Fruit fly (Drosophila melanogaster) whole organism, embryonic: Measurements from ENCODE around the gene CG10621.
A peak's percentile ranks its signal among the peaks of the same experiment; 100 is the strongest.

Experiments
- Asciz ChIP-seq: fragments of 200-800 bp; sonication (Bioruptor generic); optimal IDR thresholded peaks from 2 replicates; lab custom pipeline; 2017; ENCODE audit warnings: missing biosample characterization, mild to moderate bottlenecking, missing genetic modification characterization, missing genetic modification reagents
- BtbVII ChIP-seq: fragments of 200-800 bp; sonication (Bioruptor generic); optimal IDR thresholded peaks from 3 replicates; lab custom pipeline; 2017; ENCODE audit warnings: missing biosample characterization, mild to moderate bottlenecking, missing genetic modification characterization
- C15 ChIP-seq: fragments of 200-800 bp; sonication (Bioruptor generic); IDR thresholded peaks from 3 replicates; pipeline ENCODE4 v1.3.6; 2022; ENCODE audit warnings: missing biosample characterization, missing genetic modification characterization
- CG10147 ChIP-seq: fragments of 200-800 bp; sonication (Bioruptor generic); optimal IDR thresholded peaks from 2 replicates; lab custom pipeline; 2019; ENCODE audit warnings: missing biosample characterization, mild to moderate bottlenecking, missing genetic modification characterization, moderate library complexity
- CG10543 ChIP-seq: fragments of 200-800 bp; sonication (Bioruptor generic); optimal IDR thresholded peaks from 3 replicates; lab custom pipeline; 2017; ENCODE audit warnings: missing biosample characterization, mild to moderate bottlenecking, missing genetic modification characterization, moderate library complexity
- CG11695 ChIP-seq: fragments of 200-800 bp; sonication (Bioruptor generic); IDR thresholded peaks from 3 replicates; pipeline ENCODE4 v1.3.6; 2022; ENCODE audit warnings: missing biosample characterization, missing genetic modification characterization
- CG1233 ChIP-seq: fragments of 200-800 bp; sonication (Bioruptor generic); optimal IDR thresholded peaks from 4 replicates; lab custom pipeline; 2018; ENCODE audit warnings: missing biosample characterization, mild to moderate bottlenecking, missing genetic modification characterization
- CG12659 ChIP-seq: fragments of 200-800 bp; sonication (Bioruptor generic); optimal IDR thresholded peaks from 3 replicates; lab custom pipeline; 2017; ENCODE audit warnings: mild to moderate bottlenecking, missing biosample characterization, missing genetic modification reagents, missing genetic modification characterization
- CG13123 ChIP-seq: fragments of 200-800 bp; sonication (Bioruptor generic); optimal IDR thresholded peaks from 2 replicates; lab custom pipeline; 2016; ENCODE audit warnings: missing biosample characterization, missing genetic modification characterization
- CG14050 ChIP-seq: fragments of 200-800 bp; sonication (Bioruptor generic); IDR thresholded peaks from 3 replicates; pipeline ENCODE4 v1.3.6; 2022; ENCODE audit warnings: missing biosample characterization, missing genetic modification characterization
- CG14667 ChIP-seq: fragments of 200-800 bp; sonication (Bioruptor generic); IDR thresholded peaks from 2 replicates; pipeline ENCODE4 v1.3.6; 2022; ENCODE audit warnings: missing biosample characterization, missing genetic modification characterization
- CG18599 ChIP-seq: fragments of 200-800 bp; sonication (Bioruptor generic); optimal IDR thresholded peaks from 3 replicates; lab custom pipeline; 2017; ENCODE audit warnings: missing biosample characterization, missing genetic modification characterization, mild to moderate bottlenecking, moderate library complexity, missing genetic modification reagents
- CG2678 ChIP-seq: fragments of 200-800 bp; sonication (Bioruptor generic); optimal IDR thresholded peaks from 3 replicates; lab custom pipeline; 2019; ENCODE audit warnings: missing biosample characterization, mild to moderate bottlenecking, missing genetic modification characterization, moderate library complexity
- CG2875 ChIP-seq: fragments of 200-800 bp; sonication (Bioruptor generic); optimal IDR thresholded peaks from 2 replicates; lab custom pipeline; 2017; ENCODE audit warnings: missing biosample characterization, mild to moderate bottlenecking, missing genetic modification characterization, missing genetic modification reagents
- CG31441 ChIP-seq: fragments of 200-800 bp; sonication (Bioruptor generic); IDR thresholded peaks from 2 replicates; pipeline ENCODE4 v1.3.6; 2022; ENCODE audit warnings: missing biosample characterization, missing genetic modification characterization
- CG32532 ChIP-seq: fragments of 200-800 bp; sonication (Bioruptor generic); IDR thresholded peaks from 2 replicates; pipeline ENCODE4 v1.3.6; 2022; ENCODE audit warnings: missing biosample characterization, missing genetic modification characterization
- CG32767 ChIP-seq: fragments of 200-800 bp; sonication (Bioruptor generic); IDR thresholded peaks from 2 replicates; pipeline ENCODE4 v1.3.6; 2022; ENCODE audit warnings: missing biosample characterization, missing genetic modification characterization
- CG4424 ChIP-seq: fragments of 200-800 bp; sonication (Bioruptor generic); optimal IDR thresholded peaks from 3 replicates; lab custom pipeline; 2016; ENCODE audit warnings: missing biosample characterization, missing genetic modification characterization
- CG4617 ChIP-seq: fragments of 200-800 bp; sonication (Bioruptor generic); optimal IDR thresholded peaks from 3 replicates; lab custom pipeline; 2016; ENCODE audit warnings: missing biosample characterization, missing genetic modification characterization, borderline replicate concordance
- CG6272 ChIP-seq: fragments of 200-800 bp; sonication (Bioruptor generic); IDR thresholded peaks from 2 replicates; pipeline ENCODE4 v1.3.6; 2022; ENCODE audit warnings: missing biosample characterization, missing genetic modification characterization
- D19A ChIP-seq: fragments of 200-800 bp; optimal IDR thresholded peaks from 3 replicates; lab custom pipeline; 2019; ENCODE audit warnings: missing biosample characterization, mild to moderate bottlenecking, missing genetic modification characterization, moderate library complexity
- D19B ChIP-seq: fragments of 200-800 bp; sonication (Bioruptor generic); optimal IDR thresholded peaks from 2 replicates; lab custom pipeline; 2017; ENCODE audit warnings: missing biosample characterization, mild to moderate bottlenecking, missing genetic modification characterization
- GATAe ChIP-seq: fragments of 200-800 bp; sonication (Bioruptor generic); conservative IDR thresholded peaks from 2 replicates; pipeline ENCODE4 v1.3.6; 2022; ENCODE audit warnings: missing biosample characterization, missing genetic modification characterization
- HLH3B ChIP-seq: fragments of 200-800 bp; sonication (Bioruptor generic); IDR thresholded peaks from 2 replicates; pipeline ENCODE4 v1.3.6; 2022; ENCODE audit warnings: missing biosample characterization, missing genetic modification characterization
- Hey ChIP-seq: fragments of 200-800 bp; sonication (Bioruptor generic); optimal IDR thresholded peaks from 3 replicates; lab custom pipeline; 2018; ENCODE audit warnings: missing biosample characterization, mild to moderate bottlenecking, missing genetic modification characterization
- Kr ChIP-seq: fragments of 200-800 bp; sonication (Bioruptor generic); optimal IDR thresholded peaks from 2 replicates; lab custom pipeline; 2017; ENCODE audit warnings: missing biosample characterization, mild to moderate bottlenecking, missing genetic modification characterization
- Mrtf ChIP-seq: fragments of 200-800 bp; sonication (Bioruptor generic); IDR thresholded peaks from 3 replicates; pipeline ENCODE4 v1.3.6; 2022; ENCODE audit warnings: missing biosample characterization, missing genetic modification characterization
- PHDP ChIP-seq: fragments of 200-800 bp; sonication (Bioruptor generic); optimal IDR thresholded peaks from 3 replicates; lab custom pipeline; 2018; ENCODE audit warnings: missing biosample characterization, mild to moderate bottlenecking, missing genetic modification characterization, moderate library complexity
- ac ChIP-seq: fragments of 200-800 bp; sonication (Bioruptor generic); optimal IDR thresholded peaks from 3 replicates; lab custom pipeline; 2017; ENCODE audit warnings: missing biosample characterization, mild to moderate bottlenecking, missing genetic modification characterization
- al ChIP-seq: fragments of 200-800 bp; sonication (Bioruptor generic); IDR thresholded peaks from 2 replicates; pipeline ENCODE4 v1.3.6; 2022; ENCODE audit warnings: missing biosample characterization, missing genetic modification characterization
- cas ChIP-seq: fragments of 200-800 bp; sonication (Bioruptor generic); IDR thresholded peaks from 2 replicates; pipeline ENCODE4 v1.3.6; 2022; ENCODE audit warnings: missing biosample characterization, missing genetic modification characterization
- emc ChIP-seq: fragments of 200-800 bp; sonication (Bioruptor generic); optimal IDR thresholded peaks from 2 replicates; lab custom pipeline; 2016; ENCODE audit warnings: missing biosample characterization, missing genetic modification characterization
- esg ChIP-seq: fragments of 200-800 bp; sonication (Bioruptor generic); conservative IDR thresholded peaks from 2 replicates; pipeline ENCODE4 v1.3.6; 2022; ENCODE audit warnings: missing biosample characterization, missing genetic modification characterization
- exex ChIP-seq: fragments of 200-800 bp; sonication (Bioruptor generic); optimal IDR thresholded peaks from 4 replicates; lab custom pipeline; 2018; ENCODE audit warnings: missing biosample characterization, mild to moderate bottlenecking, missing genetic modification characterization, moderate library complexity
- fd64A ChIP-seq: fragments of 200-800 bp; sonication (Bioruptor generic); optimal IDR thresholded peaks from 3 replicates; lab custom pipeline; 2018; ENCODE audit warnings: missing biosample characterization, mild to moderate bottlenecking, missing genetic modification characterization
- gcm ChIP-seq: fragments of 200-800 bp; sonication (Bioruptor generic); optimal IDR thresholded peaks from 2 replicates; lab custom pipeline; 2019; ENCODE audit warnings: missing biosample characterization, mild to moderate bottlenecking, missing genetic modification characterization, moderate library complexity
- gro ChIP-seq: fragments of 200-800 bp; sonication (Bioruptor generic); optimal IDR thresholded peaks from 2 replicates; lab custom pipeline; 2016; ENCODE audit warnings: missing biosample characterization, missing genetic modification characterization
- jing ChIP-seq: fragments of 200-800 bp; sonication (Bioruptor generic); optimal IDR thresholded peaks from 2 replicates; lab custom pipeline; 2018; ENCODE audit warnings: missing biosample characterization, mild to moderate bottlenecking, missing genetic modification characterization
- ken ChIP-seq: fragments of 200-800 bp; sonication (Bioruptor generic); IDR thresholded peaks from 3 replicates; pipeline ENCODE4 v1.3.6; 2022; ENCODE audit warnings: missing biosample characterization, missing genetic modification characterization
- lab ChIP-seq: fragments of 200-800 bp; sonication (Bioruptor generic); optimal IDR thresholded peaks from 3 replicates; lab custom pipeline; 2017; ENCODE audit warnings: missing biosample characterization, missing genetic modification characterization, mild to moderate bottlenecking, moderate library complexity, missing genetic modification reagents
- lilli ChIP-seq: fragments of 200-800 bp; sonication (Bioruptor generic); optimal IDR thresholded peaks from 3 replicates; lab custom pipeline; 2016; ENCODE audit warnings: missing biosample characterization, missing genetic modification characterization
- nom ChIP-seq: fragments of 200-800 bp; sonication (Bioruptor generic); optimal IDR thresholded peaks from 2 replicates; lab custom pipeline; 2017; ENCODE audit warnings: missing biosample characterization, missing genetic modification characterization, mild to moderate bottlenecking, moderate library complexity, missing genetic modification reagents
- p53 ChIP-seq: fragments of 200-800 bp; sonication (Bioruptor generic); optimal IDR thresholded peaks from 2 replicates; lab custom pipeline; 2016; ENCODE audit warnings: missing biosample characterization, missing genetic modification characterization
- salm ChIP-seq: fragments of 200-800 bp; sonication (Bioruptor generic); optimal IDR thresholded peaks from 2 replicates; lab custom pipeline; 2018; ENCODE audit warnings: missing biosample characterization, mild to moderate bottlenecking, missing genetic modification characterization
- sc ChIP-seq, 3 experiments: fragments of >200 bp in 2 of 3; fragments of 200-800 bp in 1 of 3; sonication (Bioruptor generic) in 1 of 3; optimal IDR thresholded peaks; 2 replicates in 2 of 3; 3 replicates in 1 of 3; lab custom pipeline; 2017; ENCODE audit warnings: mild to moderate bottlenecking in 1 of 3, missing biosample characterization in 1 of 3, missing genetic modification characterization in 1 of 3, missing genetic modification reagents in 1 of 3
- slbo ChIP-seq: fragments of 200-800 bp; sonication (Bioruptor generic); IDR thresholded peaks from 2 replicates; pipeline ENCODE4 v1.3.6; 2022; ENCODE audit warnings: missing biosample characterization, missing genetic modification characterization
- sug ChIP-seq: fragments of 200-800 bp; optimal IDR thresholded peaks from 2 replicates; lab custom pipeline; 2019; ENCODE audit warnings: missing biosample characterization, mild to moderate bottlenecking, missing genetic modification characterization, moderate library complexity
- tin ChIP-seq: fragments of 200-800 bp; sonication (Bioruptor generic); optimal IDR thresholded peaks from 3 replicates; lab custom pipeline; 2016; ENCODE audit warnings: missing biosample characterization, missing genetic modification characterization
- zen ChIP-seq: fragments of 200-800 bp; sonication (Bioruptor generic); optimal IDR thresholded peaks from 3 replicates; lab custom pipeline; 2018; ENCODE audit warnings: missing biosample characterization, mild to moderate bottlenecking, missing genetic modification characterization, moderate library complexity

Gene CG10621

dm6 chr2L:18967897-18968296 is 13.7 kb upstream of the CG10621 start (continued):
- TF ChIP-seq CG18599 (GFP tag; lab: Kevin White, UChicago) (peak; percentile 8), sc (optimal IDR thresholded peaks at IDR 0.05; lab: Kevin White, UChicago) (no peak), sc (GFP tag; optimal IDR thresholded peaks at IDR 0.05; lab: Kevin White, UChicago) (no peak), emc (no peak), sug (peak; percentile 37), Hey (tag; lab: Kevin White, UChicago) (peak; percentile 87), gro (GFP tag; lab: Kevin White, UChicago) (no peak), CG2875 (GFP tag; lab: Kevin White, UChicago) (no peak), HLH3B (GFP tag; lab: Robert Waterston, UW) (0 out of 2 replicates have a peak, but pooled peaks have one; percentile 21), CG32532 (peak; percentile 14; the same call in 1 of the 2 replicates), CG11695 (GFP tag; lab: Robert Waterston, UW) (no peak), GATAe (GFP tag; lab: Robert Waterston, UW) (peak; percentile 74), ac (GFP tag; lab: Kevin White, UChicago) (no peak), exex (tag; lab: Kevin White, UChicago) (peak; percentile 68), CG2678 (tag; lab: Kevin White, UChicago) (no peak), D19A (tag; lab: Kevin White, UChicago) (peak; percentile 15), Kr (peak; percentile 46), CG10147 (GFP tag; lab: Kevin White, UChicago) (no peak)
- TF ChIP-seq, all 482 proteins: peak for 18

DNA sequence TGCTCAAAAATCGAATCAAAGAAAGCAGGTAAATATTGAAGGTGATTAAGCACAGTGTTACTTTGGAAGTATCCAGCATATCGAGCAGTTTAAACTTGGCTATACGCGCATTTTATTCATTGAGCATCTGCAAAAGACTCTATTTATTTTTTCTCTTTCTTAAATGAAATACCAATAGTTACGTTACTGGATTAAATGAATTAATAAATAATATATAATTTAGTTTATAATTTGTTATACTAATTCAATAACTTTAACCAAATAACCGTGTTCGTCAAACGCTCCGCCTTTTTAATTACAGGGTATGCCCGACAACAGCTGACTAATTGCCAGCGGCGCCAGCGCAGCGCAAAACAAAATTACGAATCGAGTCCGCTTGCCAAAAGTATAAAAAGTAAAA is 12.6 kb upstream of the CG10621 start:
- peak; percentile 9; the same call in 1 of the 2 replicates for TF ChIP-seq CG31441 (GFP tag; lab: Robert Waterston, UW)
- peak; percentile 40 for TF ChIP-seq CG10543 (GFP tag; lab: Kevin White, UChicago)
- TF ChIP-seq CG13123 (GFP tag; lab: Kevin White, UChicago) = no peak
- peak; percentile 5 for TF ChIP-seq lilli (GFP tag; lab: Kevin White, UChicago)
- 0 out of 3 replicates have a peak, but pooled peaks have one; percentile 45 for TF ChIP-seq C15 (GFP tag; lab: Robert Waterston, UW)
- TF ChIP-seq p53 = no peak
- no peak for TF ChIP-seq Mrtf (GFP tag; lab: Robert Waterston, UW)
- TF ChIP-seq ken = 0 out of 3 replicates have a peak, but pooled peaks have one; percentile 14
- TF ChIP-seq cas = 0 out of 2 replicates have a peak, but pooled peaks have one; percentile 12
- no peak for TF ChIP-seq gcm (GFP tag; lab: Kevin White, UChicago)
- TF ChIP-seq CG4617 (GFP tag; lab: Kevin White, UChicago) = no peak
- TF ChIP-seq tin (GFP tag; lab: Kevin White, UChicago) = no peak
- peak; percentile 52 for TF ChIP-seq BtbVII (GFP tag; lab: Kevin White, UChicago)
- peak; percentile 36 for TF ChIP-seq CG12659
- TF ChIP-seq PHDP = peak; percentile 48
- TF ChIP-seq CG32767 (GFP tag; lab: Robert Waterston, UW) = no peak
- peak; percentile 79 for TF ChIP-seq lab (GFP tag; lab: Kevin White, UChicago)
- TF ChIP-seq esg (GFP tag; lab: Robert Waterston, UW) = peak; percentile 40; the same call in 1 of the 2 replicates
- 0 out of 2 replicates have a peak, but pooled peaks have one; percentile 31 for TF ChIP-seq CG6272
- TF ChIP-seq CG14667 (GFP tag; lab: Robert Waterston, UW) = peak; percentile 29; the same call in 1 of the 2 replicates
- peak; percentile 3 for TF ChIP-seq CG4424
- TF ChIP-seq jing (GFP tag; lab: Kevin White, UChicago) = no peak
- TF ChIP-seq D19B = peak; percentile 82
- peak; percentile 34 for TF ChIP-seq CG1233 (GFP tag; lab: Kevin White, UChicago)
- TF ChIP-seq CG2678 (tag; lab: Kevin White, UChicago) = peak; percentile 80
- peak; percentile 78 for TF ChIP-seq slbo (GFP tag; lab: Robert Waterston, UW)
- no peak for TF ChIP-seq zen (tag; lab: Kevin White, UChicago)
- TF ChIP-seq salm (tag; lab: Kevin White, UChicago) = no peak
- TF ChIP-seq fd64A = no peak
- no peak for TF ChIP-seq nom
- TF ChIP-seq CG14050 (GFP tag; lab: Robert Waterston, UW) = no peak
- peak; percentile 49; the same call in 1 of the 2 replicates for TF ChIP-seq al (GFP tag; lab: Robert Waterston, UW)
- peak; percentile 68 for TF ChIP-seq CG11695 (GFP tag; lab: Robert Waterston, UW)
- TF ChIP-seq Asciz = no peak
